Fruit fly (Drosophila melanogaster) whole organism, embryonic: Measurements from ENCODE around the gene CG7714.

Source experiments
- Adf1 ChIP-seq: fragments of 200-800 bp; sonication (Bioruptor generic); IDR thresholded peaks from 2 replicates; pipeline ENCODE4 v1.3.6; 2022; ENCODE audit warnings: missing biosample characterization, missing genetic modification characterization
- CG10147 ChIP-seq: fragments of 200-800 bp; sonication (Bioruptor generic); optimal IDR thresholded peaks from 2 replicates; lab custom pipeline; 2019; ENCODE audit warnings: missing biosample characterization, mild to moderate bottlenecking, missing genetic modification characterization, moderate library complexity
- CG10654 ChIP-seq: fragments of 200-800 bp; sonication (Bioruptor generic); optimal IDR thresholded peaks from 2 replicates; lab custom pipeline; 2016; ENCODE audit warnings: missing biosample characterization, missing genetic modification characterization
- CG11695 ChIP-seq: fragments of 200-800 bp; sonication (Bioruptor generic); IDR thresholded peaks from 3 replicates; pipeline ENCODE4 v1.3.6; 2022; ENCODE audit warnings: missing biosample characterization, missing genetic modification characterization
- CG12219 ChIP-seq: fragments of 200-800 bp; sonication (Bioruptor generic); optimal IDR thresholded peaks from 3 replicates; lab custom pipeline; 2018; ENCODE audit warnings: missing biosample characterization, mild to moderate bottlenecking, missing genetic modification characterization
- CG12299 ChIP-seq: fragments of 200-800 bp; sonication (Bioruptor generic); optimal IDR thresholded peaks from 2 replicates; lab custom pipeline; 2018; ENCODE audit warnings: missing biosample characterization, mild to moderate bottlenecking, missing genetic modification characterization
- CG15479 ChIP-seq: fragments of 200-800 bp; sonication (Bioruptor generic); optimal IDR thresholded peaks from 3 replicates; lab custom pipeline; 2019; ENCODE audit warnings: missing biosample characterization, mild to moderate bottlenecking, missing genetic modification characterization, moderate library complexity
- CG1602 ChIP-seq: fragments of 200-800 bp; sonication (Bioruptor generic); optimal IDR thresholded peaks from 3 replicates; lab custom pipeline; 2016; ENCODE audit warnings: missing biosample characterization, missing genetic modification characterization
- CG16779 ChIP-seq: fragments of 200-800 bp; sonication (Bioruptor generic); IDR thresholded peaks from 2 replicates; pipeline ENCODE4 v1.3.6; 2022; ENCODE audit warnings: missing biosample characterization, missing genetic modification characterization
- CG16863 ChIP-seq: fragments of 200-800 bp; sonication (Bioruptor generic); optimal IDR thresholded peaks from 3 replicates; lab custom pipeline; 2016; ENCODE audit warnings: missing biosample characterization, missing genetic modification characterization
- CG2120 ChIP-seq: fragments of 200-800 bp; sonication (Bioruptor generic); optimal IDR thresholded peaks from 3 replicates; lab custom pipeline; 2016; ENCODE audit warnings: missing biosample characterization, missing genetic modification characterization
- CG30403 ChIP-seq: fragments of 200-800 bp; sonication (Bioruptor generic); optimal IDR thresholded peaks from 3 replicates; lab custom pipeline; 2016; ENCODE audit warnings: missing biosample characterization, missing genetic modification characterization
- CG33557 ChIP-seq: fragments of 200-800 bp; sonication (Bioruptor generic); optimal IDR thresholded peaks from 2 replicates; lab custom pipeline; 2019; ENCODE audit warnings: missing biosample characterization, mild to moderate bottlenecking, missing genetic modification characterization, moderate library complexity
- CG6254 ChIP-seq: fragments of 200-800 bp; sonication (Bioruptor generic); optimal IDR thresholded peaks from 3 replicates; lab custom pipeline; 2017; ENCODE audit warnings: mild to moderate bottlenecking, missing biosample characterization, missing genetic modification reagents, missing genetic modification characterization
- CG6689 ChIP-seq: fragments of 200-800 bp; sonication (Bioruptor generic); IDR thresholded peaks from 2 replicates; pipeline ENCODE4 v1.3.6; 2022; ENCODE audit warnings: missing biosample characterization, missing genetic modification characterization
- CG7987 ChIP-seq: fragments of 200-800 bp; sonication (Bioruptor generic); optimal IDR thresholded peaks from 2 replicates; lab custom pipeline; 2018; ENCODE audit warnings: missing biosample characterization, mild to moderate bottlenecking, missing genetic modification characterization, moderate library complexity
- CG8290 ChIP-seq, 3 experiments: fragments of 200-800 bp; sonication (Bioruptor generic); optimal IDR thresholded peaks; 2 replicates each; lab custom pipeline; 2016 to 2019; ENCODE audit warnings: missing biosample characterization in 3 of 3, missing genetic modification characterization in 3 of 3, mild to moderate bottlenecking in 2 of 3, moderate library complexity in 1 of 3
- CrebB ChIP-seq: fragments of 200-800 bp; sonication (Bioruptor generic); optimal IDR thresholded peaks from 3 replicates; lab custom pipeline; 2018; ENCODE audit warnings: missing biosample characterization, mild to moderate bottlenecking, missing genetic modification characterization
- D19A ChIP-seq: fragments of 200-800 bp; optimal IDR thresholded peaks from 3 replicates; lab custom pipeline; 2019; ENCODE audit warnings: missing biosample characterization, mild to moderate bottlenecking, missing genetic modification characterization, moderate library complexity
- Hey ChIP-seq: fragments of 200-800 bp; sonication (Bioruptor generic); optimal IDR thresholded peaks from 3 replicates; lab custom pipeline; 2018; ENCODE audit warnings: missing biosample characterization, mild to moderate bottlenecking, missing genetic modification characterization
- HmgD ChIP-seq: fragments of 200-800 bp; sonication (Bioruptor generic); optimal IDR thresholded peaks from 3 replicates; lab custom pipeline; 2016; ENCODE audit warnings: missing biosample characterization, missing genetic modification characterization
- Max ChIP-seq: fragments of 200-800 bp; sonication (Bioruptor generic); optimal IDR thresholded peaks from 2 replicates; lab custom pipeline; 2016; ENCODE audit warnings: missing biosample characterization, mild to moderate bottlenecking, missing genetic modification characterization
- NC2α ChIP-seq: fragments of 200-800 bp; sonication (Bioruptor generic); optimal IDR thresholded peaks from 2 replicates; lab custom pipeline; 2016; ENCODE audit warnings: missing biosample characterization, missing genetic modification characterization
- Ravus ChIP-seq: fragments of 200-800 bp; sonication (Bioruptor generic); IDR thresholded peaks from 2 replicates; pipeline ENCODE4 v1.3.6; 2022; ENCODE audit warnings: missing biosample characterization, missing genetic modification characterization
- Six4 ChIP-seq: fragments of 200-800 bp; sonication (Bioruptor generic); optimal IDR thresholded peaks from 2 replicates; lab custom pipeline; 2016; ENCODE audit warnings: missing biosample characterization, missing genetic modification characterization
- Sry-δ ChIP-seq: fragments of 200-800 bp; sonication (Bioruptor generic); optimal IDR thresholded peaks from 2 replicates; lab custom pipeline; 2016; ENCODE audit warnings: missing biosample characterization, missing genetic modification characterization
- aop ChIP-seq: fragments of 200-800 bp; sonication (Bioruptor generic); IDR thresholded peaks from 2 replicates; pipeline ENCODE4 v1.3.6; 2022; ENCODE audit warnings: missing biosample characterization, missing genetic modification characterization
- btn ChIP-seq: fragments of 200-800 bp; sonication (Bioruptor generic); optimal IDR thresholded peaks from 2 replicates; lab custom pipeline; 2016; ENCODE audit warnings: missing biosample characterization, missing genetic modification characterization
- chinmo ChIP-seq: fragments of 200-800 bp; sonication (Bioruptor generic); IDR thresholded peaks from 4 replicates; pipeline ENCODE4 v1.3.6; 2022; ENCODE audit warnings: missing biosample characterization, missing genetic modification characterization; ENCODE audit not compliant: partially characterized antibody
- ems ChIP-seq: fragments of 200-800 bp; sonication (Bioruptor generic); optimal IDR thresholded peaks from 3 replicates; lab custom pipeline; 2016; ENCODE audit warnings: missing biosample characterization, missing genetic modification characterization
- fd102C ChIP-seq: fragments of 200-800 bp; sonication (Bioruptor generic); optimal IDR thresholded peaks from 2 replicates; lab custom pipeline; 2018; ENCODE audit warnings: missing biosample characterization, mild to moderate bottlenecking, missing genetic modification characterization, moderate library complexity
- fru ChIP-seq: fragments of >200 bp; optimal IDR thresholded peaks from 2 replicates; lab custom pipeline; 2017
- hkb ChIP-seq, 2 experiments: fragments of 200-800 bp in 1 of 2; fragments of >200 bp in 1 of 2; sonication (Bioruptor generic) in 1 of 2; IDR thresholded peaks in 1 of 2; optimal IDR thresholded peaks in 1 of 2; 2 replicates each; pipeline versions ENCODE4 v1.3.6 to Lab custom; 2017 to 2022; ENCODE audit warnings: missing biosample characterization in 1 of 2, missing genetic modification characterization in 1 of 2
- hth ChIP-seq: fragments of >200 bp; optimal IDR thresholded peaks from 2 replicates; lab custom pipeline; 2017; ENCODE audit warnings: inconsistent platforms
- kni ChIP-seq: fragments of 200-800 bp; sonication (Bioruptor generic); optimal IDR thresholded peaks from 3 replicates; lab custom pipeline; 2017; ENCODE audit warnings: mild to moderate bottlenecking, missing biosample characterization, missing genetic modification reagents, missing genetic modification characterization
- mam ChIP-seq: fragments of 200-800 bp; sonication (Bioruptor generic); optimal IDR thresholded peaks from 3 replicates; lab custom pipeline; 2016; ENCODE audit warnings: missing biosample characterization, missing genetic modification characterization
- nerfin-1 ChIP-seq: fragments of 200-800 bp; sonication (Bioruptor generic); optimal IDR thresholded peaks from 3 replicates; lab custom pipeline; 2019; ENCODE audit warnings: missing biosample characterization, mild to moderate bottlenecking, missing genetic modification characterization, moderate library complexity
- nom ChIP-seq: fragments of 200-800 bp; sonication (Bioruptor generic); optimal IDR thresholded peaks from 2 replicates; lab custom pipeline; 2017; ENCODE audit warnings: missing biosample characterization, missing genetic modification characterization, mild to moderate bottlenecking, moderate library complexity, missing genetic modification reagents
- pho ChIP-seq: fragments of 200-800 bp; sonication (Bioruptor generic); optimal IDR thresholded peaks from 2 replicates; lab custom pipeline; 2016; ENCODE audit warnings: missing biosample characterization, missing genetic modification characterization
- pros ChIP-seq: fragments of 200-800 bp; sonication (Bioruptor generic); optimal IDR thresholded peaks from 3 replicates; lab custom pipeline; 2019; ENCODE audit warnings: missing biosample characterization, mild to moderate bottlenecking, missing genetic modification characterization, moderate library complexity
- pzg ChIP-seq: fragments of 200-800 bp; sonication (Bioruptor generic); optimal IDR thresholded peaks from 3 replicates; lab custom pipeline; 2018; ENCODE audit warnings: missing biosample characterization, mild to moderate bottlenecking, missing genetic modification characterization, moderate library complexity
- sc ChIP-seq, 3 experiments: fragments of >200 bp in 2 of 3; fragments of 200-800 bp in 1 of 3; sonication (Bioruptor generic) in 1 of 3; optimal IDR thresholded peaks; 2 replicates in 2 of 3; 3 replicates in 1 of 3; lab custom pipeline; 2017; ENCODE audit warnings: mild to moderate bottlenecking in 1 of 3, missing biosample characterization in 1 of 3, missing genetic modification characterization in 1 of 3, missing genetic modification reagents in 1 of 3
- sna ChIP-seq: fragments of 200-800 bp; sonication (Bioruptor generic); IDR thresholded peaks from 2 replicates; pipeline ENCODE4 v1.3.6; 2022; ENCODE audit warnings: missing biosample characterization, missing genetic modification characterization; ENCODE audit not compliant: partially characterized antibody
- toy ChIP-seq: fragments of 200-800 bp; sonication (Bioruptor generic); IDR thresholded peaks from 2 replicates; pipeline ENCODE4 v1.3.6; 2022; ENCODE audit warnings: missing biosample characterization, missing genetic modification characterization
- trem ChIP-seq: fragments of 200-800 bp; optimal IDR thresholded peaks from 3 replicates; lab custom pipeline; 2019; ENCODE audit warnings: missing biosample characterization, mild to moderate bottlenecking, missing genetic modification characterization, moderate library complexity
- unc-4 ChIP-seq: fragments of 200-800 bp; sonication (Bioruptor generic); IDR thresholded peaks from 2 replicates; pipeline ENCODE4 v1.3.6; 2022; ENCODE audit warnings: missing biosample characterization, missing genetic modification characterization; ENCODE audit not compliant: partially characterized antibody
- vvl ChIP-seq: fragments of 200-800 bp; sonication (Bioruptor generic); IDR thresholded peaks from 2 replicates; pipeline ENCODE4 v1.3.6; 2022; ENCODE audit warnings: missing biosample characterization, missing genetic modification characterization
- zen2 ChIP-seq: fragments of 200-800 bp; sonication (Bioruptor generic); IDR thresholded peaks from 3 replicates; pipeline ENCODE4 v1.3.6; 2022; ENCODE audit warnings: missing biosample characterization, missing genetic modification characterization; ENCODE audit not compliant: partially characterized antibody

CG7714 gene

DNA sequence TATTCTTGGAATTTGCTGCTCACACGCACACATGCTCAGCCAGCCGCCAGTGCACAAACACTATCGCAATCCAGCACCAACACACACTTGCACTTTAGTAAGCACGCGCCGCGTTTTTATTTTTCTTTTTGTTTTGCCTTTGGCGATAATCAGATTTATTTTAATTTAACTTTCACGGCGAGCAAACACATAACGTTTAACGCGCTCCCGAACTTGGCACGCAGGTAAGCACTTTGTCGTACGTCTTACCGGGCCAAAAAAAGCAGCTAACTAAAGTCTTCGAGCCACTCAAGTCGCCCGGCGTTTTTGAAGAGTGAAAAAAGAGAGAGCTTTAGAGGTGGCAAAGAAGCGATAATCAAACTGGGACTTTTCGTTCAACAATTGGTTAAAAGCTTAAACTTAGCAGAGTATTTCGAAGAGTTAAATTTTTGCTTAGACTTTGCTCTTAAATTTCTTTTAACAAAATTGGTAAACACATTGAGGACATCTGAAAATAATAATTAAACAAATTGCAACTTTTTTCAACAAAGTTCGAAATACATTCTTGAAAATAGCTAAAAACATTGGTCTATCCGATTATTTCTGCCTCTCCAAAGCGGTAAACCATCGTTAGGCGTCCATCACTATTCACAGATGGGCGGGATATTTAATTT lies 17.2 kb upstream of the CG7714 start, which contains the start of gene Mekk1 (continued):
- TF ChIP-seq Hey (tag; lab: Kevin White, UChicago) = no peak
- TF ChIP-seq CG8290 (GFP tag; optimal IDR thresholded peaks at IDR 0.05; lab: Kevin White, UChicago) = no peak
- TF ChIP-seq CG8290 (tag; optimal IDR thresholded peaks at IDR 0.05; lab: Kevin White, UChicago) = no peak
- TF ChIP-seq Adf1 (GFP tag; lab: Robert Waterston, UW) = no peak
- 0 out of 2 replicates have a peak, but pooled peaks have one; percentile 19 for TF ChIP-seq CG6689 (GFP tag; lab: Robert Waterston, UW)
- no peak for TF ChIP-seq nerfin-1 (tag; lab: Kevin White, UChicago)
- no peak for TF ChIP-seq CG12219 (GFP tag; lab: Kevin White, UChicago)
- peak; percentile 63 for TF ChIP-seq pho (GFP tag; lab: Kevin White, UChicago)
- TF ChIP-seq ems (GFP tag; lab: Kevin White, UChicago) = peak; percentile 26
- no peak for TF ChIP-seq NC2α (GFP tag; lab: Kevin White, UChicago)
- TF ChIP-seq vvl = no peak
- TF ChIP-seq Max (GFP tag; lab: Kevin White, UChicago) = no peak
- no peak for TF ChIP-seq fru (lab: Kevin White, UChicago)
- no peak for TF ChIP-seq toy
- TF ChIP-seq sc (optimal IDR thresholded peaks at IDR 0.05; lab: Kevin White, UChicago) = no peak
- no peak for TF ChIP-seq sc (GFP tag; optimal IDR thresholded peaks at IDR 0.05; lab: Kevin White, UChicago)
- peak; percentile 48; the same call in 1 of the 2 replicates for TF ChIP-seq sna
- no peak for TF ChIP-seq Six4 (GFP tag; lab: Kevin White, UChicago)
- TF ChIP-seq CG33557 (GFP tag; lab: Kevin White, UChicago) = no peak
- TF ChIP-seq pros = peak; percentile 27
- TF ChIP-seq unc-4 (GFP tag; lab: Robert Waterston, UW) = peak; percentile 74
- TF ChIP-seq CG15479 (GFP tag; lab: Kevin White, UChicago) = no peak
- TF ChIP-seq hkb (optimal IDR thresholded peaks at IDR 0.05; lab: Kevin White, UChicago) = no peak
- TF ChIP-seq hkb (GFP tag; IDR thresholded peaks at IDR 0.05; lab: Robert Waterston, UW) = no peak; the same call in 1 of the 2 replicates
- TF ChIP-seq CG12299 (tag; lab: Kevin White, UChicago) = no peak
- no peak for TF ChIP-seq D19A
- TF ChIP-seq CG30403 = peak; percentile 74
- no peak for TF ChIP-seq aop (GFP tag; lab: Robert Waterston, UW)
- no peak for TF ChIP-seq hth
- no peak for TF ChIP-seq trem
- TF ChIP-seq CG11695 (GFP tag; lab: Robert Waterston, UW) = no peak
- peak; percentile 38 for TF ChIP-seq HmgD (GFP tag; lab: Kevin White, UChicago)
- no peak for TF ChIP-seq fd102C (GFP tag; lab: Kevin White, UChicago)
- no peak for TF ChIP-seq CG6254
- TF ChIP-seq CG2120 (GFP tag; lab: Kevin White, UChicago) = peak; percentile 79
- peak; percentile 67 for TF ChIP-seq pzg (GFP tag; lab: Kevin White, UChicago)
- peak; percentile 70 for TF ChIP-seq mam (GFP tag; lab: Kevin White, UChicago)
- TF ChIP-seq nom (GFP tag; lab: Kevin White, UChicago) = peak; percentile 62
- TF ChIP-seq CG10654 (GFP tag; lab: Kevin White, UChicago) = peak; percentile 6
- TF ChIP-seq CG16779 = no peak
- no peak for TF ChIP-seq CrebB (tag; lab: Kevin White, UChicago)
- no peak for TF ChIP-seq btn
- TF ChIP-seq CG1602 (GFP tag; lab: Kevin White, UChicago) = no peak
- peak; percentile 67 for TF ChIP-seq CG10147 (GFP tag; lab: Kevin White, UChicago)
- TF ChIP-seq kni = no peak
- TF ChIP-seq Sry-δ (GFP tag; lab: Kevin White, UChicago) = peak; percentile 96
- no peak for TF ChIP-seq Ravus (GFP tag; lab: Robert Waterston, UW)
- no peak; the same call in 2 of the 3 replicates for TF ChIP-seq zen2 (GFP tag; lab: Robert Waterston, UW)
- TF ChIP-seq chinmo (GFP tag; lab: Robert Waterston, UW) = peak; percentile 66; the same call in 1 of the 4 replicates
- TF ChIP-seq CG7987 (GFP tag; lab: Kevin White, UChicago) = no peak
- TF ChIP-seq CG16863 (GFP tag; lab: Kevin White, UChicago) = no peak
